Worm (Caenorhabditis elegans) whole organism, L2 larva: ENCODE measurements around the gene ric-7.
A peak's percentile ranks its signal among the peaks of the same experiment; 100 is the strongest.

Experiments used
- ZK546.5 ChIP-seq: sonication (generic microtip); optimal IDR thresholded peaks from 2 replicates; lab custom pipeline; 2017; ENCODE audit warnings: missing biosample characterization, missing genetic modification characterization
- ama-1 ChIP-seq: fragments of 150-350 bp; optimal IDR thresholded peaks from 2 replicates; lab custom pipeline; 2018; ENCODE audit warnings: inconsistent platforms
- ceh-82 ChIP-seq: fragments of 150-350 bp; optimal IDR thresholded peaks from 2 replicates; lab custom pipeline; 2014; ENCODE audit warnings: missing biosample characterization, missing genetic modification characterization
- elt-3 ChIP-seq: sonication (generic microtip); optimal IDR thresholded peaks from 2 replicates; lab custom pipeline; 2017; ENCODE audit warnings: missing biosample characterization, missing genetic modification characterization
- fos-1 ChIP-seq: fragments of 150-350 bp; optimal IDR thresholded peaks from 2 replicates; lab custom pipeline; 2014; ENCODE audit warnings: missing biosample characterization, missing genetic modification characterization
- lin-13 ChIP-seq: fragments of 150-350 bp; optimal IDR thresholded peaks from 2 replicates; lab custom pipeline; 2014; ENCODE audit warnings: missing biosample characterization, missing genetic modification reagents, missing genetic modification characterization
- mbf-1 ChIP-seq: sonication (generic microtip); optimal IDR thresholded peaks from 2 replicates; lab custom pipeline; 2017; ENCODE audit warnings: missing biosample characterization, missing genetic modification characterization
- nhr-10 ChIP-seq: sonication (generic microtip); optimal IDR thresholded peaks from 2 replicates; lab custom pipeline; 2017; ENCODE audit warnings: missing biosample characterization, missing genetic modification characterization
- nhr-21 ChIP-seq: fragments of 150-350 bp; optimal IDR thresholded peaks from 2 replicates; lab custom pipeline; 2014; ENCODE audit warnings: missing biosample characterization, missing genetic modification characterization
- nhr-237 ChIP-seq: fragments of 150-350 bp; optimal IDR thresholded peaks from 2 replicates; lab custom pipeline; 2014; ENCODE audit warnings: missing biosample characterization, missing genetic modification characterization
- snpc-4 ChIP-seq: fragments of 150-350 bp; optimal IDR thresholded peaks from 2 replicates; lab custom pipeline; 2014; ENCODE audit warnings: missing biosample characterization, missing genetic modification characterization

DNA sequence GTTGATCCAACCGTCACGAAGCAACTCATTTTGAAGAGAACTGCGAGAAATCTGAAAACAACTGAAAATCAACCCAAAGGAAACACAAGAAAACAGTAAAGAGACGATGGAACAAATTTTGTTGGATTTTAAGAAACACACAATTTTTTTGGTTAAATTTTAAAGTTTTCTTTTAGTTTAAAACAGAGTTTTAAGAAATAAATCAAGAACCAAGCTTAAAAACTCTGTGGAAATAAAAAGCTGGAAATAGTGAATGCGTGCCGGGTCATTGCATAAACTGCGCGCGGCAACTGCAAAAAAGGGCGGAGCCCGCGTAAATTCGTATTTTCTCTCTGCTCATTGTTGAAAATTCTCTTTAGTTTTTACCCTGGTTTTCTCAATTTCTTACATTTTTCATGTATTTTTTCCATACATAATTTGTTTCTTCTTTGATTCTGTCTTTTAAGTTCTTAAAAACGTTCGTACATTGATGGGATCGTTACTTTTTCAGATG is 43.7 kb downstream of the ric-7 start, which contains the start of the genes algn-13 and R10D12.13:
- TF ChIP-seq lin-13 (GFP tag; lab: Kevin White, UChicago) (peak; percentile 52), snpc-4 (peak; percentile 30), nhr-10 (tag; lab: Kevin White, UChicago) (no peak), ZK546.5 (tag; lab: Kevin White, UChicago) (no peak), elt-3 (tag; lab: Kevin White, UChicago) (no peak), fos-1 (tag; lab: Kevin White, UChicago) (no peak), mbf-1 (no peak), nhr-21 (no peak), nhr-237 (tag; lab: Kevin White, UChicago) (no peak), ama-1 (lab: Kevin White, UChicago) (no peak), ceh-82 (tag; lab: Kevin White, UChicago) (no peak)
